Worm (Caenorhabditis elegans) whole organism, L4 larva: ENCODE measurements around the gene str-52.

Experiments
- ZK546.5 ChIP-seq, 2 experiments: sonication (generic microtip); optimal IDR thresholded peaks; 2 replicates each; lab custom pipeline; 2017; ENCODE audit warnings: missing biosample characterization in 2 of 2, missing genetic modification characterization in 2 of 2
- ceh-82 ChIP-seq: sonication (generic microtip); optimal IDR thresholded peaks from 2 replicates; lab custom pipeline; 2017; ENCODE audit warnings: missing biosample characterization, missing genetic modification characterization
- ctbp-1 ChIP-seq: fragments of 200-800 bp; sonication (Bioruptor generic); IDR thresholded peaks from 2 replicates; pipeline ENCODE4 v1.3.6; 2022; ENCODE audit warnings: missing genetic modification reagents, missing genetic modification characterization, missing compliant biosample characterization
- dpl-1 ChIP-seq: fragments of 150-350 bp; optimal IDR thresholded peaks from 2 replicates; lab custom pipeline; 2014; ENCODE audit warnings: missing biosample characterization, missing genetic modification reagents, missing genetic modification characterization
- egl-43 ChIP-seq: fragments of 200-800 bp; sonication (Bioruptor generic); IDR thresholded peaks from 2 replicates; pipeline ENCODE4 v1.3.6; 2022; ENCODE audit warnings: missing genetic modification reagents, missing genetic modification characterization, missing compliant biosample characterization
- mdl-1 ChIP-seq, 2 experiments: fragments of 150-350 bp in 1 of 2; sonication (generic microtip) in 1 of 2; optimal IDR thresholded peaks; 2 replicates each; lab custom pipeline; 2014 to 2017; ENCODE audit warnings: missing biosample characterization in 2 of 2, missing genetic modification characterization in 2 of 2
- nhr-237 ChIP-seq: sonication (generic microtip); optimal IDR thresholded peaks from 2 replicates; lab custom pipeline; 2017; ENCODE audit warnings: missing biosample characterization, missing genetic modification characterization
- nhr-28 ChIP-seq: fragments of 150-350 bp; optimal IDR thresholded peaks from 2 replicates; lab custom pipeline; 2014; ENCODE audit warnings: missing biosample characterization, missing genetic modification characterization
- pqm-1 ChIP-seq: sonication (generic microtip); optimal IDR thresholded peaks from 2 replicates; lab custom pipeline; 2017; ENCODE audit warnings: missing biosample characterization, missing genetic modification characterization
- rbr-2 ChIP-seq: sonication (generic microtip); optimal IDR thresholded peaks from 2 replicates; lab custom pipeline; 2016; ENCODE audit warnings: missing genotype, missing genetic modification characterization, missing compliant biosample characterization
- snpc-4 ChIP-seq: fragments of 150-350 bp; optimal IDR thresholded peaks from 2 replicates; lab custom pipeline; 2014; ENCODE audit warnings: missing biosample characterization, missing genetic modification characterization
- zfp-2 ChIP-seq: sonication (generic microtip); optimal IDR thresholded peaks from 2 replicates; lab custom pipeline; 2016; ENCODE audit warnings: mild to moderate bottlenecking, missing genetic modification characterization, missing compliant biosample characterization
- zip-11 ChIP-seq: fragments of 200-800 bp; sonication (Bioruptor generic); IDR thresholded peaks from 2 replicates; pipeline ENCODE4 v1.3.6; 2022; ENCODE audit warnings: missing genetic modification characterization, missing compliant biosample characterization

- TF ChIP-seq zip-11 (GFP tag; lab: Robert Waterston, UW) (no peak), nhr-28 (tag; lab: Kevin White, UChicago) (no peak), pqm-1 (no peak), mdl-1 (tag; optimal IDR thresholded peaks at IDR 0.05; lab: Kevin White, UChicago) (no peak), ctbp-1 (no peak), dpl-1 (no peak), ceh-82 (no peak), ZK546.5 (tag; optimal IDR thresholded peaks at IDR 0.05; lab: Kevin White, UChicago) (no peak), snpc-4 (tag; lab: Kevin White, UChicago) (no peak), nhr-237 (tag; lab: Kevin White, UChicago) (no peak), rbr-2 (no peak), egl-43 (GFP tag; lab: Robert Waterston, UW) (no peak), zfp-2 (tag; lab: Kevin White, UChicago) (no peak)
Measured at ce11 chrV:2151458-2151857, 5.5 kb upstream of the str-52 start, which contains the start of gene srbc-24.
